Worm (Caenorhabditis elegans) whole organism, mixed stage, embryonic: ENCODE measurements around the gene W06B4.1.
A peak's percentile ranks its signal among the peaks of the same experiment; 100 is the strongest.

Experiments used
- M03D4.4 ChIP-seq: sonication (generic microtip); optimal IDR thresholded peaks from 2 replicates; lab custom pipeline; 2017; ENCODE audit warnings: mild to moderate bottlenecking, missing genetic modification characterization, missing compliant biosample characterization
- bed-3 ChIP-seq: fragments of 200-800 bp; sonication (Bioruptor generic); optimal IDR thresholded peaks from 3 replicates; lab custom pipeline; 2018; ENCODE audit warnings: mild to moderate bottlenecking, missing genetic modification characterization, moderate library complexity, missing compliant biosample characterization
- blmp-1 ChIP-seq: fragments of 150-350 bp; optimal IDR thresholded peaks from 2 replicates; lab custom pipeline; 2014; ENCODE audit warnings: missing biosample characterization, missing genetic modification characterization
- ceh-39 ChIP-seq: fragments of 150-350 bp; optimal IDR thresholded peaks from 2 replicates; lab custom pipeline; 2014; ENCODE audit warnings: missing biosample characterization, missing genetic modification characterization
- ceh-83 ChIP-seq: fragments of 200-800 bp; sonication (Bioruptor generic); optimal IDR thresholded peaks from 2 replicates; lab custom pipeline; 2018; ENCODE audit warnings: mild to moderate bottlenecking, missing genetic modification characterization, missing compliant biosample characterization
- ces-1 ChIP-seq: fragments of 150-350 bp; optimal IDR thresholded peaks from 2 replicates; lab custom pipeline; 2014; ENCODE audit warnings: missing biosample characterization, missing genetic modification reagents, missing genetic modification characterization
- cnd-1 ChIP-seq: fragments of 200-800 bp; sonication (Bioruptor generic); optimal IDR thresholded peaks from 2 replicates; lab custom pipeline; 2018; ENCODE audit warnings: mild to moderate bottlenecking, missing genetic modification characterization, missing compliant biosample characterization
- elt-1 ChIP-seq: sonication (generic microtip); optimal IDR thresholded peaks from 2 replicates; lab custom pipeline; 2017; ENCODE audit warnings: missing genetic modification characterization, mild to moderate bottlenecking, missing compliant biosample characterization, antibody characterized with exemption, moderate library complexity, borderline replicate concordance; ENCODE audit not compliant: insufficient read depth
- elt-3 ChIP-seq: fragments of 150-350 bp; optimal IDR thresholded peaks from 2 replicates; lab custom pipeline; 2014; ENCODE audit warnings: missing biosample characterization, missing genetic modification characterization
- flh-1 ChIP-seq: fragments of 200-800 bp; sonication (Bioruptor generic); optimal IDR thresholded peaks from 2 replicates; lab custom pipeline; 2018; ENCODE audit warnings: mild to moderate bottlenecking, missing genetic modification characterization, moderate library complexity, missing compliant biosample characterization
- ham-2 ChIP-seq: fragments of 200-800 bp; sonication (Bioruptor generic); optimal IDR thresholded peaks from 2 replicates; lab custom pipeline; 2018; ENCODE audit warnings: mild to moderate bottlenecking, missing genetic modification characterization, missing compliant biosample characterization
- hlh-1 ChIP-seq: fragments of 150-350 bp; optimal IDR thresholded peaks from 2 replicates; lab custom pipeline; 2014; ENCODE audit warnings: missing biosample characterization, missing genetic modification reagents, missing genetic modification characterization
- lin-13 ChIP-seq: fragments of 150-350 bp; optimal IDR thresholded peaks from 2 replicates; lab custom pipeline; 2014; ENCODE audit warnings: missing biosample characterization, missing genetic modification characterization
- lsy-2 ChIP-seq: fragments of 150-350 bp; optimal IDR thresholded peaks from 2 replicates; lab custom pipeline; 2014; ENCODE audit warnings: missing biosample characterization, missing genetic modification characterization
- mab-5 ChIP-seq: fragments of 150-350 bp; optimal IDR thresholded peaks from 2 replicates; lab custom pipeline; 2014; ENCODE audit warnings: missing biosample characterization, missing genetic modification characterization
- mep-1 ChIP-seq: fragments of 150-350 bp; optimal IDR thresholded peaks from 2 replicates; lab custom pipeline; 2017; ENCODE audit warnings: missing biosample characterization, missing genetic modification reagents, missing genetic modification characterization, inconsistent platforms
- nhr-12 ChIP-seq: fragments of 150-350 bp; optimal IDR thresholded peaks from 2 replicates; lab custom pipeline; 2014; ENCODE audit warnings: missing biosample characterization, missing genetic modification characterization
- nhr-2 ChIP-seq: fragments of 150-350 bp; optimal IDR thresholded peaks from 2 replicates; lab custom pipeline; 2014; ENCODE audit warnings: missing biosample characterization, missing genetic modification characterization
- nhr-237 ChIP-seq: fragments of 150-350 bp; optimal IDR thresholded peaks from 2 replicates; lab custom pipeline; 2014; ENCODE audit warnings: missing biosample characterization, missing genetic modification characterization
- nhr-28 ChIP-seq: fragments of 150-350 bp; optimal IDR thresholded peaks from 2 replicates; lab custom pipeline; 2014; ENCODE audit warnings: missing biosample characterization, missing genetic modification characterization
- nhr-76 ChIP-seq: sonication (generic microtip); optimal IDR thresholded peaks from 2 replicates; lab custom pipeline; 2017; ENCODE audit warnings: missing biosample characterization, missing genetic modification characterization
- pha-4 ChIP-seq: fragments of 150-350 bp; optimal IDR thresholded peaks from 2 replicates; lab custom pipeline; 2018; ENCODE audit warnings: missing biosample characterization, missing genetic modification reagents, missing genetic modification characterization
- sem-2 ChIP-seq: fragments of 200-800 bp; sonication (Bioruptor generic); optimal IDR thresholded peaks from 2 replicates; lab custom pipeline; 2018; ENCODE audit warnings: mild to moderate bottlenecking, missing genetic modification characterization, missing compliant biosample characterization
- snpc-4 ChIP-seq: fragments of 150-350 bp; optimal IDR thresholded peaks from 2 replicates; lab custom pipeline; 2014; ENCODE audit warnings: missing biosample characterization, missing genetic modification characterization
- sptf-1 ChIP-seq: sonication (generic microtip); optimal IDR thresholded peaks from 2 replicates; lab custom pipeline; 2017; ENCODE audit warnings: mild to moderate bottlenecking, missing genetic modification characterization, moderate library complexity, missing compliant biosample characterization
- unc-120 ChIP-seq: sonication (generic microtip); optimal IDR thresholded peaks from 2 replicates; lab custom pipeline; 2017; ENCODE audit warnings: missing genetic modification characterization, missing compliant biosample characterization; ENCODE audit not compliant: poor library complexity, severe bottlenecking
- unc-39 ChIP-seq: fragments of 150-350 bp; optimal IDR thresholded peaks from 2 replicates; lab custom pipeline; 2014; ENCODE audit warnings: missing biosample characterization, missing genetic modification characterization
- unc-62 ChIP-seq: fragments of 150-350 bp; optimal IDR thresholded peaks from 2 replicates; lab custom pipeline; 2014; ENCODE audit warnings: missing biosample characterization, missing genetic modification reagents, missing genetic modification characterization
- zip-8 ChIP-seq: fragments of 150-350 bp; optimal IDR thresholded peaks from 2 replicates; lab custom pipeline; 2014; ENCODE audit warnings: missing biosample characterization, missing genetic modification characterization
- ztf-11 ChIP-seq: fragments of 150-350 bp; optimal IDR thresholded peaks from 2 replicates; lab custom pipeline; 2014; ENCODE audit warnings: missing biosample characterization, missing genetic modification characterization

The W06B4.1 gene

ce11 chrII:4507669-4508068 is 36.3 kb downstream of the W06B4.1 start:
- no peak for TF ChIP-seq lin-13 (tag; lab: Kevin White, UChicago)
- TF ChIP-seq ceh-39 (tag; lab: Kevin White, UChicago), result no peak
- TF ChIP-seq ceh-83 (GFP tag; lab: Kevin White, UChicago), result no peak
- TF ChIP-seq sem-2 (GFP tag; lab: Kevin White, UChicago), result no peak
- TF ChIP-seq elt-3, result no peak
- no peak for TF ChIP-seq elt-1 (tag; lab: Kevin White, UChicago)
- TF ChIP-seq M03D4.4 (tag; lab: Kevin White, UChicago), result no peak
- TF ChIP-seq ztf-11 (tag; lab: Kevin White, UChicago), result no peak
- no peak for TF ChIP-seq unc-39 (tag; lab: Kevin White, UChicago)
- TF ChIP-seq bed-3, result no peak
- TF ChIP-seq flh-1 (GFP tag; lab: Kevin White, UChicago), result no peak

ce11 chrII:4510684-4511083 is 39.3 kb downstream of the W06B4.1 start:
- TF ChIP-seq pha-4 (no peak), blmp-1 (tag; lab: Kevin White, UChicago) (peak; percentile 66), ham-2 (GFP tag; lab: Kevin White, UChicago) (no peak), mab-5 (tag; lab: Kevin White, UChicago) (no peak), ceh-39 (tag; lab: Kevin White, UChicago) (no peak), sptf-1 (tag; lab: Kevin White, UChicago) (no peak), lin-13 (tag; lab: Kevin White, UChicago) (no peak), nhr-12 (tag; lab: Kevin White, UChicago) (no peak)

- TF ChIP-seq unc-120 (tag; lab: Kevin White, UChicago), result no peak
- TF ChIP-seq ztf-11 (tag; lab: Kevin White, UChicago), result no peak
- no peak for TF ChIP-seq pha-4
- no peak for TF ChIP-seq zip-8 (tag; lab: Kevin White, UChicago)
- no peak for TF ChIP-seq snpc-4
- no peak for TF ChIP-seq nhr-28
- TF ChIP-seq elt-1 (tag; lab: Kevin White, UChicago), result no peak
- no peak for TF ChIP-seq nhr-2 (tag; lab: Kevin White, UChicago)
- no peak for TF ChIP-seq unc-39 (tag; lab: Kevin White, UChicago)
- TF ChIP-seq sem-2 (GFP tag; lab: Kevin White, UChicago), result no peak
- TF ChIP-seq nhr-76 (tag; lab: Kevin White, UChicago), result no peak
- no peak for TF ChIP-seq flh-1 (GFP tag; lab: Kevin White, UChicago)
- no peak for TF ChIP-seq ces-1
- TF ChIP-seq mab-5 (tag; lab: Kevin White, UChicago), result no peak
- no peak for TF ChIP-seq elt-3
- no peak for TF ChIP-seq bed-3
- no peak for TF ChIP-seq nhr-237 (tag; lab: Kevin White, UChicago)
- no peak for TF ChIP-seq mep-1 (tag; lab: Kevin White, UChicago)
Measured at ce11 chrII:4511911-4512310, 40.5 kb downstream of the W06B4.1 start, which contains the start of gene cyp-23A1. TSS of gene cyp-23A1 (plus strand) at chrII:4512211.

- TF ChIP-seq ceh-83 (GFP tag; lab: Kevin White, UChicago) (no peak), nhr-2 (tag; lab: Kevin White, UChicago) (peak; percentile 12), cnd-1 (no peak), unc-62 (GFP tag; lab: Kevin White, UChicago) (peak; percentile 79), M03D4.4 (tag; lab: Kevin White, UChicago) (peak; percentile 5), nhr-28 (no peak), hlh-1 (tag; lab: Kevin White, UChicago) (peak; percentile 99), zip-8 (tag; lab: Kevin White, UChicago) (no peak), unc-120 (tag; lab: Kevin White, UChicago) (peak; percentile 90), ceh-39 (tag; lab: Kevin White, UChicago) (no peak), ces-1 (no peak)
Measured at ce11 chrII:4516291-4516690, 44.9 kb downstream of the W06B4.1 start.

- peak; percentile 14 for TF ChIP-seq lsy-2 (tag; lab: Kevin White, UChicago)
- TF ChIP-seq hlh-1 (tag; lab: Kevin White, UChicago), result peak; percentile 95
- TF ChIP-seq lin-13 (tag; lab: Kevin White, UChicago), result no peak
Measured at ce11 chrII:4517254-4517653, 45.9 kb downstream of the W06B4.1 start.
